Fruit fly (Drosophila melanogaster) whole organism, pupa: ENCODE results near the gene CG18094.
A peak's percentile ranks its signal among the peaks of the same experiment; 100 is the strongest.

Source experiments
- CG10348 ChIP-seq: fragments of 200-800 bp; sonication (Bioruptor generic); IDR thresholded peaks from 2 replicates; pipeline ENCODE4 v1.3.6; 2022; ENCODE audit warnings: missing biosample characterization, missing genetic modification characterization
- CG12605 ChIP-seq: fragments of 200-800 bp; sonication (Bioruptor generic); IDR thresholded peaks from 2 replicates; pipeline ENCODE4 v1.3.6; 2022; ENCODE audit warnings: missing biosample characterization, missing genetic modification characterization
- CG13204 ChIP-seq: fragments of 200-800 bp; sonication (Bioruptor generic); optimal IDR thresholded peaks from 2 replicates; lab custom pipeline; 2018; ENCODE audit warnings: missing biosample characterization, mild to moderate bottlenecking, missing genetic modification characterization, moderate library complexity
- CG14655 ChIP-seq: fragments of 200-800 bp; sonication (Bioruptor generic); optimal IDR thresholded peaks from 3 replicates; lab custom pipeline; 2017; ENCODE audit warnings: mild to moderate bottlenecking, missing biosample characterization, missing genetic modification reagents, missing genetic modification characterization
- CG15710 ChIP-seq: fragments of 200-800 bp; sonication (Bioruptor generic); optimal IDR thresholded peaks from 2 replicates; lab custom pipeline; 2018; ENCODE audit warnings: missing biosample characterization, mild to moderate bottlenecking, missing genetic modification characterization, moderate library complexity
- CG17806 ChIP-seq: fragments of 200-800 bp; sonication (Bioruptor generic); optimal IDR thresholded peaks from 2 replicates; lab custom pipeline; 2018; ENCODE audit warnings: missing biosample characterization, mild to moderate bottlenecking, missing genetic modification characterization, moderate library complexity
- CG32121 ChIP-seq: fragments of 200-800 bp; sonication (Bioruptor generic); IDR thresholded peaks from 2 replicates; pipeline ENCODE4 v1.3.6; 2022; ENCODE audit warnings: missing biosample characterization, missing genetic modification characterization
- CG34367 ChIP-seq: fragments of 200-800 bp; sonication (Bioruptor generic); optimal IDR thresholded peaks from 2 replicates; lab custom pipeline; 2018; ENCODE audit warnings: missing biosample characterization, mild to moderate bottlenecking, missing genetic modification characterization
- CG4496 ChIP-seq: fragments of 200-800 bp; sonication (Bioruptor generic); IDR thresholded peaks from 3 replicates; pipeline ENCODE4 v1.3.6; 2022; ENCODE audit warnings: missing biosample characterization, missing genetic modification characterization
- CG8159 ChIP-seq: fragments of 200-800 bp; sonication (Bioruptor generic); optimal IDR thresholded peaks from 3 replicates; lab custom pipeline; 2018; ENCODE audit warnings: missing biosample characterization, mild to moderate bottlenecking, missing genetic modification characterization, moderate library complexity
- CG8301 ChIP-seq: fragments of 200-800 bp; sonication (Bioruptor generic); optimal IDR thresholded peaks from 2 replicates; lab custom pipeline; 2018; ENCODE audit warnings: missing biosample characterization, mild to moderate bottlenecking, missing genetic modification characterization
- CG9948 ChIP-seq: fragments of 200-800 bp; sonication (Bioruptor generic); optimal IDR thresholded peaks from 2 replicates; lab custom pipeline; 2018; ENCODE audit warnings: missing biosample characterization, mild to moderate bottlenecking, missing genetic modification characterization, moderate library complexity
- D1 ChIP-seq: fragments of 200-800 bp; sonication (Bioruptor generic); optimal IDR thresholded peaks from 2 replicates; lab custom pipeline; 2018; ENCODE audit warnings: missing biosample characterization, mild to moderate bottlenecking, missing genetic modification characterization, moderate library complexity
- EcR ChIP-seq: fragments of 200-800 bp; sonication (Bioruptor generic); optimal IDR thresholded peaks from 3 replicates; lab custom pipeline; 2019; ENCODE audit warnings: missing biosample characterization, missing genetic modification characterization, mild to moderate bottlenecking, moderate library complexity, missing genetic modification reagents
- Ets98B ChIP-seq: fragments of 200-800 bp; sonication (Bioruptor generic); IDR thresholded peaks from 2 replicates; pipeline ENCODE4 v1.3.6; 2022; ENCODE audit warnings: missing biosample characterization, missing genetic modification characterization
- Pif1A ChIP-seq: fragments of 200-800 bp; sonication (Bioruptor generic); optimal IDR thresholded peaks from 3 replicates; lab custom pipeline; 2016; ENCODE audit warnings: missing biosample characterization, missing genetic modification characterization
- Pif1B ChIP-seq: fragments of 200-800 bp; sonication (Bioruptor generic); optimal IDR thresholded peaks from 3 replicates; lab custom pipeline; 2016; ENCODE audit warnings: missing biosample characterization, missing genetic modification characterization
- Snoo ChIP-seq: fragments of 200-800 bp; sonication (Bioruptor generic); optimal IDR thresholded peaks from 3 replicates; lab custom pipeline; 2017; ENCODE audit warnings: missing biosample characterization, mild to moderate bottlenecking, missing genetic modification characterization, inconsistent platforms
- fd96Ca ChIP-seq: fragments of 200-800 bp; sonication (Bioruptor generic); IDR thresholded peaks from 3 replicates; pipeline ENCODE4 v1.3.6; 2022; ENCODE audit warnings: missing biosample characterization, missing genetic modification characterization
- gl ChIP-seq: fragments of 200-800 bp; sonication (Bioruptor generic); optimal IDR thresholded peaks from 2 replicates; lab custom pipeline; 2018; ENCODE audit warnings: missing biosample characterization, mild to moderate bottlenecking, missing genetic modification characterization
- rn ChIP-seq: fragments of 200-800 bp; sonication (Bioruptor generic); IDR thresholded peaks from 2 replicates; pipeline ENCODE4 v1.3.6; 2022; ENCODE audit warnings: missing biosample characterization, missing genetic modification characterization

Gene CG18094

dm6 chr2L:19442627-19443026 is 47.4 kb upstream of the CG18094 start, which contains the start of gene CG10237:
CG10237 (minus strand) TSS chr2L:19442727.
- TF ChIP-seq Pif1A (GFP tag; lab: Kevin White, UChicago): no peak
- TF ChIP-seq, all 21 proteins: peak for 0

dm6 chr2L:19444734-19445140 is 45.3 kb upstream of the CG18094 start, which contains the start of gene Hs2st:
Hs2st (minus strand) TSS chr2L:19444750.
- TF ChIP-seq Snoo (tag; lab: Kevin White, UChicago): peak; percentile 87
- no peak for TF ChIP-seq Pif1B
- TF ChIP-seq CG8159 (tag; lab: Kevin White, UChicago): peak; percentile 85
- no peak for TF ChIP-seq D1 (tag; lab: Kevin White, UChicago)
- TF ChIP-seq gl (tag; lab: Kevin White, UChicago): peak; percentile 71
- TF ChIP-seq CG4496 (GFP tag; lab: Robert Waterston, UW): peak; percentile 85
- peak; percentile 82 for TF ChIP-seq CG17806
- no peak for TF ChIP-seq CG14655
- peak; percentile 94 for TF ChIP-seq fd96Ca (GFP tag; lab: Robert Waterston, UW)
- TF ChIP-seq CG15710 (tag; lab: Kevin White, UChicago): peak; percentile 89
- TF ChIP-seq CG34367: peak; percentile 84
- peak; percentile 82 for TF ChIP-seq CG9948 (tag; lab: Kevin White, UChicago)
- peak; percentile 85 for TF ChIP-seq rn (GFP tag; lab: Robert Waterston, UW)
- TF ChIP-seq CG12605 (GFP tag; lab: Robert Waterston, UW): peak; percentile 64
- no peak for TF ChIP-seq Pif1A (GFP tag; lab: Kevin White, UChicago)
- peak; percentile 90 for TF ChIP-seq CG32121 (GFP tag; lab: Robert Waterston, UW)
- TF ChIP-seq Ets98B (GFP tag; lab: Robert Waterston, UW): peak; percentile 79
- TF ChIP-seq EcR (GFP tag; lab: Kevin White, UChicago): peak; percentile 58
- TF ChIP-seq CG10348: 0 out of 2 replicates have a peak, but pooled peaks have one; percentile 36
- peak; percentile 82 for TF ChIP-seq CG8301 (tag; lab: Kevin White, UChicago)

dm6 chr2L:19452535-19453317 is 37.3 kb upstream of the CG18094 start:
- TF ChIP-seq Pif1B (no peak), Snoo (tag; lab: Kevin White, UChicago) (no peak), CG13204 (GFP tag; lab: Kevin White, UChicago) (no peak), CG32121 (GFP tag; lab: Robert Waterston, UW) (peak; percentile 57; the same call in 1 of the 2 replicates), Ets98B (GFP tag; lab: Robert Waterston, UW) (peak; percentile 61), gl (tag; lab: Kevin White, UChicago) (no peak), CG8159 (tag; lab: Kevin White, UChicago) (peak; percentile 21), CG17806 (peak; percentile 25), CG12605 (GFP tag; lab: Robert Waterston, UW) (peak; percentile 68), CG14655 (peak; percentile 52), D1 (tag; lab: Kevin White, UChicago) (no peak), fd96Ca (GFP tag; lab: Robert Waterston, UW) (peak; percentile 70), CG8301 (tag; lab: Kevin White, UChicago) (peak; percentile 33), rn (GFP tag; lab: Robert Waterston, UW) (no peak)

dm6 chr2L:19453381-19453780 is 36.7 kb upstream of the CG18094 start, which contains the start of gene Top2:
Top2 (minus strand) TSS chr2L:19453490.
- TF ChIP-seq gl (tag; lab: Kevin White, UChicago) (no peak), CG12605 (GFP tag; lab: Robert Waterston, UW) (no peak), fd96Ca (GFP tag; lab: Robert Waterston, UW) (no peak), CG4496 (GFP tag; lab: Robert Waterston, UW) (peak; percentile 7; the same call in 1 of the 3 replicates), Snoo (tag; lab: Kevin White, UChicago) (no peak), CG8159 (tag; lab: Kevin White, UChicago) (peak; percentile 17), CG13204 (GFP tag; lab: Kevin White, UChicago) (no peak), CG14655 (no peak), Ets98B (GFP tag; lab: Robert Waterston, UW) (no peak), D1 (tag; lab: Kevin White, UChicago) (no peak), CG10348 (no peak), CG17806 (no peak), Pif1B (no peak), CG32121 (GFP tag; lab: Robert Waterston, UW) (no peak), CG34367 (no peak), Pif1A (GFP tag; lab: Kevin White, UChicago) (no peak)

- TF ChIP-seq CG9948 (tag; lab: Kevin White, UChicago) (peak; percentile 58), CG32121 (GFP tag; lab: Robert Waterston, UW) (peak; percentile 11; the same call in 1 of the 2 replicates), CG34367 (peak; percentile 60), CG13204 (GFP tag; lab: Kevin White, UChicago) (no peak), Ets98B (GFP tag; lab: Robert Waterston, UW) (no peak), CG15710 (tag; lab: Kevin White, UChicago) (peak; percentile 69), Snoo (tag; lab: Kevin White, UChicago) (peak; percentile 52), CG10348 (no peak), CG8301 (tag; lab: Kevin White, UChicago) (peak; percentile 48), D1 (tag; lab: Kevin White, UChicago) (no peak), Pif1B (peak; percentile 42), CG8159 (tag; lab: Kevin White, UChicago) (peak; percentile 73), CG17806 (peak; percentile 29), CG12605 (GFP tag; lab: Robert Waterston, UW) (no peak), CG4496 (GFP tag; lab: Robert Waterston, UW) (no peak), Pif1A (GFP tag; lab: Kevin White, UChicago) (peak; percentile 59), gl (tag; lab: Kevin White, UChicago) (no peak), rn (GFP tag; lab: Robert Waterston, UW) (no peak), CG14655 (peak; percentile 61), fd96Ca (GFP tag; lab: Robert Waterston, UW) (no peak), EcR (GFP tag; lab: Kevin White, UChicago) (peak; percentile 99)
- TF ChIP-seq, all 21 proteins: peak for 12
These were observed 35.9 kb upstream of the CG18094 start, which contains the start of gene CG10026 for dm6 chr2L:19454070-19454751. CG10026 (plus strand) TSS chr2L:19454256.
